Worm (Caenorhabditis elegans) whole organism, early embryonic: Measurements from ENCODE around the gene T10D4.11.

Experiments used
- B0310.2 ChIP-seq: sonication (generic microtip); optimal IDR thresholded peaks from 2 replicates; lab custom pipeline; 2016; ENCODE audit warnings: mild to moderate bottlenecking, missing genetic modification characterization, missing compliant biosample characterization
- ama-1 ChIP-seq: fragments of 150-350 bp; optimal IDR thresholded peaks from 2 replicates; lab custom pipeline; 2014
- ceh-36 ChIP-seq: sonication (generic microtip); optimal IDR thresholded peaks from 2 replicates; lab custom pipeline; 2016; ENCODE audit warnings: missing genetic modification characterization, inconsistent platforms, missing compliant biosample characterization
- flt-1 ChIP-seq: fragments of 200-800 bp; sonication (Bioruptor generic); IDR thresholded peaks from 2 replicates; pipeline ENCODE4 v1.3.6; 2022; ENCODE audit warnings: missing genetic modification characterization, missing compliant biosample characterization

- TF ChIP-seq ama-1 (lab: Kevin White, UChicago), result no peak
- TF ChIP-seq B0310.2, result no peak
- TF ChIP-seq ceh-36 (tag; lab: Kevin White, UChicago), result no peak
- TF ChIP-seq flt-1, result no peak
Measured at ce11 chrII:3112313-3112712, 37.1 kb downstream of the T10D4.11 start, which contains the start of gene Y25C1A.2.
